Worm (Caenorhabditis elegans) whole organism, midembryonic: ENCODE measurements around the gene clec-190.

ENCODE experiments used
- T22C8.4 ChIP-seq: fragments of 200-800 bp; sonication (Bioruptor generic); IDR thresholded peaks from 2 replicates; pipeline ENCODE4 v1.3.6; 2022; ENCODE audit warnings: missing genetic modification characterization, missing compliant biosample characterization
- cog-1 ChIP-seq: sonication (generic microtip); optimal IDR thresholded peaks from 2 replicates; lab custom pipeline; 2016; ENCODE audit warnings: missing genetic modification characterization, missing compliant biosample characterization
- flt-1 ChIP-seq: fragments of 200-800 bp; sonication (Bioruptor generic); IDR thresholded peaks from 2 replicates; pipeline ENCODE4 v1.3.6; 2022; ENCODE audit warnings: missing genetic modification characterization, missing compliant biosample characterization
- klf-2 ChIP-seq: fragments of 200-800 bp; sonication (Bioruptor generic); conservative IDR thresholded peaks from 2 replicates; pipeline ENCODE4 v1.3.6; 2022; ENCODE audit warnings: missing genetic modification reagents, missing genetic modification characterization, missing compliant biosample characterization
- med-1 ChIP-seq: sonication (generic microtip); optimal IDR thresholded peaks from 2 replicates; lab custom pipeline; 2017; ENCODE audit warnings: missing genetic modification characterization, mild to moderate bottlenecking, missing compliant biosample characterization, antibody characterized with exemption, missing genetic modification reagents; ENCODE audit not compliant: insufficient read depth
- ref-1 ChIP-seq: fragments of 200-800 bp; sonication (Bioruptor generic); conservative IDR thresholded peaks from 2 replicates; pipeline ENCODE4 v1.3.6; 2022; ENCODE audit warnings: missing genetic modification reagents, missing genetic modification characterization, missing compliant biosample characterization
- tab-1 ChIP-seq: fragments of 200-800 bp; sonication (Bioruptor generic); IDR thresholded peaks from 2 replicates; pipeline ENCODE4 v1.3.6; 2022; ENCODE audit warnings: missing genetic modification characterization, missing compliant biosample characterization
- ztf-23 ChIP-seq: fragments of 200-800 bp; sonication (Bioruptor generic); IDR thresholded peaks from 2 replicates; pipeline ENCODE4 v1.3.6; 2022; ENCODE audit warnings: missing genetic modification reagents, missing genetic modification characterization, missing compliant biosample characterization
- ztf-29 ChIP-seq: fragments of 200-800 bp; sonication (Bioruptor generic); IDR thresholded peaks from 2 replicates; pipeline ENCODE4 v1.3.6; 2022; ENCODE audit warnings: missing genetic modification reagents, missing genetic modification characterization, missing compliant biosample characterization

Gene clec-190

DNA sequence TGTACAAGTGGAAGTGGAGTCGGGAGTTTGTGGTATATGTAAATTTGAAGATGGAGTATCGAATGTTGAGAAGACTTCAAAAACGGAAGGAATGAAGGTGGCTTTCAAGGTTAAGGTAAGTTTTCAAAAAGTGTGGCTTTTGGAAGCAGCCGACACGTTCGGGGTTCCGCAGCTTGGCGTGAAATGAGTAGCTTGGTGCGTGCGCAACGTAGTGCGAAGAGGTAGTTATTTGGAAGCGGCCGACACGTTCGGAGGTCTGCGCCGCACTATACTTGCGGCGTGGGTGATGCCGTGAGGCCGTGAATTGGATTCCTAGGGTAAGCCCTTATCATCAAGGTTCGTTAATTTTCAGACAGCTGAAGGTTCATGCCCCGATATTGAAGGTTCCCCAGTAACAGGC is 5.2 kb downstream of the clec-190 start, which contains the start of gene clec-189:
Gene clec-189, plus strand, starts transcription at position 92 of the 400 bp plus-strand sequence.
- no peak for TF ChIP-seq ref-1
- no peak for TF ChIP-seq klf-2 (GFP tag; lab: Robert Waterston, UW)
- TF ChIP-seq med-1 (GFP tag; lab: Kevin White, UChicago): no peak
- no peak for TF ChIP-seq ztf-29 (GFP tag; lab: Robert Waterston, UW)
- TF ChIP-seq flt-1 (GFP tag; lab: Robert Waterston, UW): no peak
- no peak for TF ChIP-seq tab-1 (GFP tag; lab: Robert Waterston, UW)
- TF ChIP-seq cog-1: no peak
- no peak for TF ChIP-seq T22C8.4 (GFP tag; lab: Robert Waterston, UW)

ce11 chrIV:15119268-15119667 is 6.7 kb downstream of the clec-190 start:
- TF ChIP-seq T22C8.4 (GFP tag; lab: Robert Waterston, UW) (no peak), tab-1 (GFP tag; lab: Robert Waterston, UW) (no peak), ref-1 (no peak), cog-1 (no peak), ztf-29 (GFP tag; lab: Robert Waterston, UW) (no peak), klf-2 (GFP tag; lab: Robert Waterston, UW) (no peak), med-1 (GFP tag; lab: Kevin White, UChicago) (no peak), flt-1 (GFP tag; lab: Robert Waterston, UW) (no peak)

DNA sequence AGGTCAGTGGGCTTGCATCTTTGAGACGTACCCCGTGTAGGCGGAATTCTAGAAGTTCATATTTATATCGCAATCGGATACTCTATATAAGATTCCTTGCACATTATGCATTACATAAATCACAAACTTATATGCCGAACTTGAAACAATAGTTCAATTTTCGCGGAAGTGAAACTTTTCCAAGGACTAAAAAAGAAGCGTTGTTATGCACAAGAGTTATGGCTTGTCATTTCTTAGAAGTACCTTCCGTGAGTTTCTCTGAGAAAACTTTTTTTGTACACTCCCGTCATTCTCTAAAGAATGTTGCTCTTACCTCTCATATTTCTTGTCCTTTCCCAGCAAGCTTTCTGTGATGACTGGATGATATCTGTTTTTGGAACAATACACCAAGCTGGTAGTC is 7.5 kb downstream of the clec-190 start, which contains the start of gene M199.136:
Gene M199.136, plus strand, starts transcription at position 301 of the 400 bp plus-strand sequence.
- TF ChIP-seq T22C8.4 (GFP tag; lab: Robert Waterston, UW) (no peak), med-1 (GFP tag; lab: Kevin White, UChicago) (no peak), tab-1 (GFP tag; lab: Robert Waterston, UW) (no peak), klf-2 (GFP tag; lab: Robert Waterston, UW) (no peak), cog-1 (no peak), ref-1 (no peak), ztf-23 (GFP tag; lab: Robert Waterston, UW) (no peak), flt-1 (GFP tag; lab: Robert Waterston, UW) (no peak), ztf-29 (GFP tag; lab: Robert Waterston, UW) (no peak)

- TF ChIP-seq cog-1: no peak
- TF ChIP-seq tab-1 (GFP tag; lab: Robert Waterston, UW): no peak
- TF ChIP-seq klf-2 (GFP tag; lab: Robert Waterston, UW): no peak
- no peak for TF ChIP-seq med-1 (GFP tag; lab: Kevin White, UChicago)
- TF ChIP-seq ztf-29 (GFP tag; lab: Robert Waterston, UW): no peak
- no peak for TF ChIP-seq flt-1 (GFP tag; lab: Robert Waterston, UW)
- no peak for TF ChIP-seq T22C8.4 (GFP tag; lab: Robert Waterston, UW)
- no peak for TF ChIP-seq ztf-23 (GFP tag; lab: Robert Waterston, UW)
- no peak for TF ChIP-seq ref-1
Measured at ce11 chrIV:15114324-15114723, 11.6 kb downstream of the clec-190 start, which contains the start of gene M199.135. M199.135 (plus strand) TSS chrIV:15114624.

- no peak for TF ChIP-seq ztf-29 (GFP tag; lab: Robert Waterston, UW)
Measured at ce11 chrIV:15113117-15113516, 12.8 kb downstream of the clec-190 start, which contains the start of gene M199.134. M199.134 (minus strand) TSS chrIV:15113217.

DNA sequence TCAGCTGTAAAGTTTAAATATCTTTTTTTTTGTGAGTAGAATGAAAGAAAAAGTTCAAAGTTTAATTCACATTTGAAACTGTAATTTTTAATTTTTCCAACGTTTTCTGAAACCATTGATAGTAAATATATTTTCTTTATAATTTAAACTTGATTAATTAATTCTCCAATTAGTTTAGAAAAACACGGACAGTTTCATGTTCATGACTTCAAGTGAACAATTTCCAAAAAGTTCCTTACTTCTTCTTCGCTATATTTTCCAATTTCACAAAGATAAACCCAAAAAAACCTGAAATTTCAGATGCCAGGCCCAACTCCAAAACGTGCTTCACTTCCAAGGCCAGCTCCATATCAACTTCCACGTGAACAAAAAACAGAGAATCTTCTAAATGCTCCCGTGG is 17.4 kb downstream of the clec-190 start, which contains the start of gene M199.2:
Gene M199.2, plus strand, starts transcription at position 301 of the 400 bp plus-strand sequence.
- TF ChIP-seq cog-1 (no peak), ref-1 (no peak), T22C8.4 (GFP tag; lab: Robert Waterston, UW) (no peak), med-1 (GFP tag; lab: Kevin White, UChicago) (no peak), ztf-23 (GFP tag; lab: Robert Waterston, UW) (no peak), flt-1 (GFP tag; lab: Robert Waterston, UW) (no peak), ztf-29 (GFP tag; lab: Robert Waterston, UW) (no peak), tab-1 (GFP tag; lab: Robert Waterston, UW) (no peak), klf-2 (GFP tag; lab: Robert Waterston, UW) (no peak)

DNA sequence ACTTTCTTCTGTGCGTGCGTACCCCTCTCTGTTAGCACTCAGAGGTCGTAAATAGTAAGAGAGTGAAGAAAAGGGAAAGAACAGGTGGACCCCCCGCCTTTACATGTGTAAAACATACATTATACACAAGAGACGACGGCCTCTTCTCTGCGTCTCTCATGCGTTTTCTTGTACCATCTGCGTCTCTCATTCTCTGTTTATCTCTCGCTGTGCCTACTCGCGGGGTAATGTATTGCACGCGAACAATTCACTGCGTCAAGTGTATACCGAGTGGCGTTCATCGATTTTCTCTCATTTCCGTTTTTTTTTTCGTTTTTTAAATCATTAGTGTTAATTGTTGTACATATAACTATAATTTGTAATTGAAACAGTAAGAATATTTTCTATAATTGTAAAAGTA is 18.7 kb downstream of the clec-190 start:
- TF ChIP-seq ztf-23 (GFP tag; lab: Robert Waterston, UW) (no peak), cog-1 (peak; percentile 92), T22C8.4 (GFP tag; lab: Robert Waterston, UW) (no peak)

DNA sequence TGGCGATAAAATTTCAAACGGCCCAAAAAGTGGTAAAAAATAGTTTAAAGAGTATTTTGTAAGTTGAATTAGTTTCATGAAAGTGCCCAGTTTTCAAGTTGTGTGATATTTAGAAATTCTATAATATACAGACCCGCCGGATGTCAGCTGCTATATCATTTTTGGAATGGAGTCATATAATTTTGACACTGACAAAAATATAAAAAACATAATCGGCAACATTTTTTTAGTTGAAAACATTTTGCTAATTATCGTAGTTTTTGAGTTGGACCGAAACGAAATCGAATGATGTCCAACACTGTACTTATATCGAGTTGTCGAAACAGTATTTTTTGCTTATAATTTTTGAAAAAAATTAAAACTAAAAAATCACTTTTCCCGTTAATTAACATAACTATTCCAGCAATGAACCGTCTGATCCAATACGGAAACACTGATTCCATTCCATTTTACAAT is 22.7 kb downstream of the clec-190 start, which contains the start of gene srt-44:
Gene srt-44, plus strand, starts transcription at position 406 of the 456 bp plus-strand sequence.
- no peak for TF ChIP-seq ref-1
- no peak for TF ChIP-seq flt-1 (GFP tag; lab: Robert Waterston, UW)
- TF ChIP-seq klf-2 (GFP tag; lab: Robert Waterston, UW): no peak
- no peak for TF ChIP-seq cog-1
- TF ChIP-seq med-1 (GFP tag; lab: Kevin White, UChicago): no peak
- no peak for TF ChIP-seq tab-1 (GFP tag; lab: Robert Waterston, UW)
- no peak for TF ChIP-seq T22C8.4 (GFP tag; lab: Robert Waterston, UW)
- no peak for TF ChIP-seq ztf-23 (GFP tag; lab: Robert Waterston, UW)

ce11 chrIV:15098294-15098693 is 27.6 kb downstream of the clec-190 start, which contains the start of gene srt-49:
srt-49 (minus strand) TSS chrIV:15098394.
- TF ChIP-seq med-1 (GFP tag; lab: Kevin White, UChicago) (no peak), ref-1 (no peak), ztf-29 (GFP tag; lab: Robert Waterston, UW) (no peak), klf-2 (GFP tag; lab: Robert Waterston, UW) (no peak), T22C8.4 (GFP tag; lab: Robert Waterston, UW) (no peak), flt-1 (GFP tag; lab: Robert Waterston, UW) (no peak), tab-1 (GFP tag; lab: Robert Waterston, UW) (no peak), cog-1 (no peak), ztf-23 (GFP tag; lab: Robert Waterston, UW) (no peak)
